Worm (Caenorhabditis elegans) whole organism, L3 larva: Measurements from ENCODE around the gene F15H10.12.

Experiments used
- R02D3.7 ChIP-seq: fragments of 150-350 bp; optimal IDR thresholded peaks from 2 replicates; lab custom pipeline; 2014; ENCODE audit warnings: missing biosample characterization, missing genetic modification characterization
- ZK546.5 ChIP-seq: sonication (generic microtip); optimal IDR thresholded peaks from 2 replicates; lab custom pipeline; 2017; ENCODE audit warnings: missing biosample characterization, missing genetic modification characterization
- ama-1 ChIP-seq: fragments of 150-350 bp; optimal IDR thresholded peaks from 2 replicates; lab custom pipeline; 2018
- ceh-16 ChIP-seq: sonication (generic microtip); optimal IDR thresholded peaks from 2 replicates; lab custom pipeline; 2017; ENCODE audit warnings: missing biosample characterization, missing genetic modification characterization
- ceh-28 ChIP-seq: fragments of 150-350 bp; optimal IDR thresholded peaks from 2 replicates; lab custom pipeline; 2014; ENCODE audit warnings: missing biosample characterization, missing genetic modification reagents, missing genetic modification characterization
- ceh-82 ChIP-seq: fragments of 150-350 bp; optimal IDR thresholded peaks from 2 replicates; lab custom pipeline; 2014; ENCODE audit warnings: missing biosample characterization, missing genetic modification characterization
- ceh-9 ChIP-seq: sonication (generic microtip); optimal IDR thresholded peaks from 2 replicates; lab custom pipeline; 2018; ENCODE audit warnings: missing biosample characterization, missing genetic modification characterization
- daf-12 ChIP-seq: fragments of 150-350 bp; optimal IDR thresholded peaks from 2 replicates; lab custom pipeline; 2014; ENCODE audit warnings: missing biosample characterization, missing genetic modification reagents, missing genetic modification characterization
- egl-27 ChIP-seq: sonication (generic microtip); optimal IDR thresholded peaks from 4 replicates; lab custom pipeline; 2017; ENCODE audit warnings: missing biosample characterization, missing genetic modification reagents, missing genetic modification characterization
- elt-1 ChIP-seq: fragments of 150-350 bp; optimal IDR thresholded peaks from 2 replicates; lab custom pipeline; 2014; ENCODE audit warnings: missing biosample characterization, missing genetic modification characterization
- elt-2 ChIP-seq: sonication (generic microtip); optimal IDR thresholded peaks from 2 replicates; lab custom pipeline; 2016; ENCODE audit warnings: missing genetic modification reagents, mild to moderate bottlenecking, missing genetic modification characterization, missing compliant biosample characterization
- fkh-10 ChIP-seq: sonication (generic microtip); optimal IDR thresholded peaks from 2 replicates; lab custom pipeline; 2017; ENCODE audit warnings: missing biosample characterization, missing genetic modification reagents, missing genetic modification characterization
- fkh-2 ChIP-seq: fragments of 150-350 bp; optimal IDR thresholded peaks from 2 replicates; lab custom pipeline; 2014; ENCODE audit warnings: missing biosample characterization, missing genetic modification reagents, missing genetic modification characterization
- fos-1 ChIP-seq: fragments of 150-350 bp; optimal IDR thresholded peaks from 2 replicates; lab custom pipeline; 2014; ENCODE audit warnings: missing biosample characterization, missing genetic modification characterization
- hmg-11 ChIP-seq: sonication (generic microtip); optimal IDR thresholded peaks from 2 replicates; lab custom pipeline; 2016; ENCODE audit warnings: missing genetic modification characterization, missing compliant biosample characterization
- lin-15B ChIP-seq: fragments of 150-350 bp; optimal IDR thresholded peaks from 2 replicates; lab custom pipeline; 2014; ENCODE audit warnings: missing biosample characterization, missing genetic modification characterization
- lin-39 ChIP-seq: fragments of 150-350 bp; optimal IDR thresholded peaks from 2 replicates; lab custom pipeline; 2018; ENCODE audit warnings: missing biosample characterization, missing genetic modification reagents, missing genetic modification characterization
- lsy-12 ChIP-seq: sonication (generic microtip); optimal IDR thresholded peaks from 2 replicates; lab custom pipeline; 2016; ENCODE audit warnings: mild to moderate bottlenecking, missing genetic modification characterization, missing compliant biosample characterization
- mdl-1 ChIP-seq: fragments of 150-350 bp; optimal IDR thresholded peaks from 2 replicates; lab custom pipeline; 2014; ENCODE audit warnings: missing biosample characterization, missing genetic modification characterization
- nfya-1 ChIP-seq: sonication (generic microtip); optimal IDR thresholded peaks from 2 replicates; lab custom pipeline; 2017; ENCODE audit warnings: missing genetic modification characterization, mild to moderate bottlenecking, missing compliant biosample characterization, antibody characterized with exemption, moderate library complexity; ENCODE audit not compliant: insufficient read depth
- nhr-11 ChIP-seq: fragments of 150-350 bp; optimal IDR thresholded peaks from 2 replicates; lab custom pipeline; 2014; ENCODE audit warnings: missing biosample characterization, missing genetic modification characterization
- nhr-12 ChIP-seq: fragments of 150-350 bp; optimal IDR thresholded peaks from 2 replicates; lab custom pipeline; 2014; ENCODE audit warnings: missing biosample characterization, missing genetic modification characterization
- nhr-23 ChIP-seq: fragments of 150-350 bp; optimal IDR thresholded peaks from 2 replicates; lab custom pipeline; 2014; ENCODE audit warnings: missing biosample characterization, missing genetic modification reagents, missing genetic modification characterization
- nhr-237 ChIP-seq: fragments of 150-350 bp; optimal IDR thresholded peaks from 2 replicates; lab custom pipeline; 2014; ENCODE audit warnings: missing biosample characterization, missing genetic modification characterization
- nhr-25 ChIP-seq: sonication (generic microtip); optimal IDR thresholded peaks from 2 replicates; lab custom pipeline; 2017; ENCODE audit warnings: missing biosample characterization, missing genetic modification characterization
- nhr-28 ChIP-seq: fragments of 150-350 bp; optimal IDR thresholded peaks from 2 replicates; lab custom pipeline; 2014; ENCODE audit warnings: missing biosample characterization, missing genetic modification characterization
- nhr-43 ChIP-seq: sonication (generic microtip); optimal IDR thresholded peaks from 2 replicates; lab custom pipeline; 2016; ENCODE audit warnings: mild to moderate bottlenecking, missing genetic modification characterization, missing compliant biosample characterization; ENCODE audit not compliant: poor library complexity, severe bottlenecking
- nhr-76 ChIP-seq: fragments of 150-350 bp; sonication (generic microtip); optimal IDR thresholded peaks from 5 replicates; lab custom pipeline; 2014; ENCODE audit warnings: missing biosample characterization, missing genetic modification characterization
- nhr-77 ChIP-seq: fragments of 150-350 bp; optimal IDR thresholded peaks from 2 replicates; lab custom pipeline; 2014; ENCODE audit warnings: missing biosample characterization, missing genetic modification characterization
- pha-4 ChIP-seq: fragments of 150-350 bp; optimal IDR thresholded peaks from 2 replicates; lab custom pipeline; 2014; ENCODE audit warnings: missing biosample characterization, missing genetic modification reagents, missing genetic modification characterization
- pqm-1 ChIP-seq: fragments of 150-350 bp; optimal IDR thresholded peaks from 2 replicates; lab custom pipeline; 2017; ENCODE audit warnings: missing biosample characterization, missing genetic modification characterization, inconsistent platforms
- sea-2 ChIP-seq: fragments of 150-350 bp; sonication (generic microtip); optimal IDR thresholded peaks from 4 replicates; lab custom pipeline; 2014; ENCODE audit warnings: missing biosample characterization, missing genetic modification reagents, missing genetic modification characterization
- skn-1 ChIP-seq: fragments of 150-350 bp; optimal IDR thresholded peaks from 2 replicates; lab custom pipeline; 2014; ENCODE audit warnings: missing biosample characterization, missing genetic modification characterization
- snpc-4 ChIP-seq: fragments of 150-350 bp; optimal IDR thresholded peaks from 2 replicates; lab custom pipeline; 2014; ENCODE audit warnings: missing biosample characterization, missing genetic modification characterization
- tbx-2 ChIP-seq: sonication (generic microtip); optimal IDR thresholded peaks from 2 replicates; lab custom pipeline; 2016; ENCODE audit warnings: mild to moderate bottlenecking, missing genetic modification characterization, missing compliant biosample characterization
- unc-62 ChIP-seq: fragments of 150-350 bp; sonication (generic microtip); optimal IDR thresholded peaks from 4 replicates; lab custom pipeline; 2014; ENCODE audit warnings: missing biosample characterization, missing genetic modification reagents, missing genetic modification characterization
- ztf-11 ChIP-seq: fragments of 150-350 bp; optimal IDR thresholded peaks from 2 replicates; lab custom pipeline; 2014; ENCODE audit warnings: missing biosample characterization, missing genetic modification characterization
- ztf-4 ChIP-seq: fragments of 150-350 bp; optimal IDR thresholded peaks from 2 replicates; lab custom pipeline; 2014; ENCODE audit warnings: missing biosample characterization, missing genetic modification characterization

F15H10.12 gene

DNA sequence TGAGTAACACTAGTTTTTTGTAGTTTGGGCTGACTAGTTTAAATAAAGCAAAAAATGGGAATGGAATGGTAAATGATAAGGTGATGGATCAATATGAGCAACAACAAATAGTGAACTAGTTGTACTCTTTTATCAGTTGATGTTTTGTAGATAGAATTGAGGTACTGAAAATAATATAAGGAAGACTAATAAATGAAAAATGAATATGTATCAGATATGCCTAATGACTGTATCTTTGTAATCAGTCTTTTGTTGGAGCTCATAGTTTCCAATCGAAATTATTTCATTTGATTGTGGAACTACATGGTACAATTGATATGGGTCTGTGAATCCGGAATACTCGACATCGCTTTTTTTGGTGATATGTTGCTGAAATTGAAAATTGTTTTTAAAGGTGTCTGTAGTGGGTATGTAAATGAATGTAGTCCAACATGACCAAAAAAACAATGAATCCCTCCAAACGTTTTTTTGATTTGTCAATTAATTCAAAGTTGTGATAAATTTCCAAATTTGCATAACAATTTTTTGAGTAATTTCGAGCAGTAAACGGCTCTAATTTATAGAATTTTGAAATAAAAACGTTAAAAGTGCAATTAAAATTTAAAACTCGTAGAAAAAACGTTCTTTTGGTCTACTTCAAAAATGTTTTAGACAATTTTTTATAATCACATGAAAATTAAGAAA, at the start of gene F15H10.12:
Gene F15H10.12 (minus strand): TSS at position 51 of the 684 bp plus-strand sequence.
- TF ChIP-seq lsy-12 (tag; lab: Kevin White, UChicago) (no peak), ztf-11 (no peak), nhr-25 (tag; lab: Kevin White, UChicago) (no peak), nhr-12 (tag; lab: Kevin White, UChicago) (no peak), nhr-23 (tag; lab: Kevin White, UChicago) (no peak), nhr-11 (no peak)

DNA sequence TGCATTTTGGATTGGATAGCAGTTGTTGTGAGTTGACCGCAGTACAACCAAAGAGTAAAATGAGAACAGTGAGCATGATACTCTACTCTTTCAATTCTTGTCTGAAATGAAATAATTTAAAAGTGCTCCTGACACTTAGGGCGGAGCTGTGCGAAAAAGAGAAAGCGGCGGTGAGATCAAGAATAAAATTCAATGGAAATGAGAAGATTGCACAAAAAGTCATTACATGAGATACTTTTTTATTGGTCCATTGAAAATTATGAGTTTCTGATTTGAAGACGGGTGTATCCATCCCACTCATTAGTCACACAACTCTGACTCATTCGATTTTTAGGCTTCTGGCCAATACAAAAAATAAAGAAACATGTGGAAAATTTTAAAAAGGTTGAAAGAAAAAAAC, 47.4 kb upstream of the F15H10.12 start, which contains the start of gene F22E12.1:
Gene F22E12.1 (minus strand): TSS at position 101 of the 400 bp plus-strand sequence.
- TF ChIP-seq snpc-4 = no peak
- TF ChIP-seq ceh-28 = no peak
- no peak for TF ChIP-seq lin-39 (tag; lab: Kevin White, UChicago)
- no peak for TF ChIP-seq pha-4
- TF ChIP-seq ceh-16 (tag; lab: Kevin White, UChicago) = no peak
- TF ChIP-seq nhr-28 (tag; lab: Kevin White, UChicago) = no peak
- no peak for TF ChIP-seq sea-2 (GFP tag; lab: Kevin White, UChicago)
- TF ChIP-seq pqm-1 (tag; lab: Kevin White, UChicago) = no peak
- no peak for TF ChIP-seq nhr-77 (tag; lab: Kevin White, UChicago)
- TF ChIP-seq tbx-2 (tag; lab: Kevin White, UChicago) = no peak
- TF ChIP-seq nhr-11 = no peak
- TF ChIP-seq lin-15B (tag; lab: Kevin White, UChicago) = no peak
- no peak for TF ChIP-seq fos-1 (tag; lab: Kevin White, UChicago)
- no peak for TF ChIP-seq ztf-4 (tag; lab: Kevin White, UChicago)
- TF ChIP-seq ztf-11 = no peak
- TF ChIP-seq, all 47 proteins: peak for 0

DNA sequence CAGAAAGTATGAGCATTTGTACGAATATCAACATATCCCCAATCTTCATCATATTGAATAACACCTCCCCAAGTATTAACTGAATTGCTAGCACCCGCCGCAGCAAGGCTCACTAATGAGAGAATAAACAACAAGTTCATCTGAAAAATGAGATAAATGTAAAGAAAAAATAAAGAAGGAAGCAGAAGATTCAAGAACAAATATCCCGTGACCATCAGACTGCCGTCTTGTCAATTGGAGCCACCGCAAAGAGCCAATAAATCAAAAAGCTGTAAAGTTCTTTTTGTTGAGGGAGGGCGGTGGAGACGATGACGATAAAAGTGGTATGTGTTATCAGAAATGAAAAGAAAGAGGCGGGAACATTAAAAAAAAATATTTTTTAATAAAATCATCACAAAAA, 43.6 kb upstream of the F15H10.12 start, which contains the start of gene Y32F6A.5:
Gene Y32F6A.5 (minus strand): TSS at position 140 of the 400 bp plus-strand sequence.
- peak; percentile 32 for TF ChIP-seq nfya-1 (tag; lab: Kevin White, UChicago)
- TF ChIP-seq mdl-1 = no peak
- TF ChIP-seq, all 47 proteins: peak for 1

DNA sequence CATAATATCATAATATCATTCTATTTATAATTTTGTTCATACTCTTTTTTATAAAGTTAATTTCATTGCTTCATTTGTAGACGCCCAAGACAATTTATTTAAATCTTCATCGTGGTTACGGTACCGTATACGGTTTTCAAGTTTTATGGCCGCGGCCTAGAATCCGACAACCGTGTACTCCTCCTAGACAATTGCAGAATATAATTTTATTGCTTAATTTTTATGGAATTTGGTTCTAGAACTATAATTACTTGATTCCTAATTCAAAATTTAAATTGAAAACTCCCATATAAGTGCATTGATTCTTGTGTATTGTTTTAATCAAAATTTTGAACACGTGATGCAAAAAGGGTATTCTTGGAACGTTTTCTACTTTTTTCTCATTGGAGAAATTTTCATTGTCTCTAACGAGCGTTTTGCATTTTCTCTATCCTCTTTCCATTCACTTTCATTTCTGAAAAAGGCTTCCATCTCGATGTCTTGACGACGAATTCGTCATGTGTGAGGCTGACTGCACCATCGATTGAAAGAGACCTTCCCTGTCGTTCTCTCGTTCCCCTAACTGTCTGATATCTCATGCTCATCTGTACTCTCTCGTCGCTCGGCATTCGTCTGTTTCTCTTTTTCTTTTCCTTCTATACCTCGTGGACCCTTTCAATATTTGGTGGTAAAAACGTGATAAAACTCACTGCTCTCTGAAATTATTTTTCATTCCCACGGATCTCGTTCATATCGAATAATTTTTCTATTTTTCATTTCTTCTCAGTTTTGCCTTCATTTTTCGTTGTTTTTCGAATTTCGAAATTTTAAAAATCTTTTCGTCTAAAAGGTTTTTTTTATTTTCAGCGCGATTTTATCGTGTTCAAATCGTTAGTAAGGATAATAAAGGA, 31.5 kb upstream of the F15H10.12 start, which contains the start of gene pap-1:
Gene pap-1 (plus strand): TSS at position 840 of the 890 bp plus-strand sequence.
- TF ChIP-seq nhr-237 (tag; lab: Kevin White, UChicago) (no peak), fkh-2 (no peak), hmg-11 (tag; lab: Kevin White, UChicago) (peak; percentile 60), elt-1 (tag; lab: Kevin White, UChicago) (no peak), pha-4 (peak; percentile 3), fos-1 (tag; lab: Kevin White, UChicago) (no peak), ama-1 (no peak), ztf-11 (no peak), daf-12 (tag; lab: Kevin White, UChicago) (no peak), nhr-77 (tag; lab: Kevin White, UChicago) (no peak), ZK546.5 (tag; lab: Kevin White, UChicago) (no peak), fkh-10 (no peak), nhr-11 (no peak), nhr-23 (tag; lab: Kevin White, UChicago) (no peak), mdl-1 (no peak), lin-39 (tag; lab: Kevin White, UChicago) (no peak), sea-2 (GFP tag; lab: Kevin White, UChicago) (no peak), ceh-9 (no peak), nfya-1 (tag; lab: Kevin White, UChicago) (peak; percentile 49), unc-62 (GFP tag; lab: Kevin White, UChicago) (no peak), egl-27 (tag; lab: Kevin White, UChicago) (no peak), nhr-76 (no peak), ceh-82 (tag; lab: Kevin White, UChicago) (no peak), ceh-28 (peak; percentile 76), elt-2 (peak; percentile 21), skn-1 (tag; lab: Kevin White, UChicago) (no peak), nhr-28 (tag; lab: Kevin White, UChicago) (no peak), pqm-1 (tag; lab: Kevin White, UChicago) (no peak), snpc-4 (no peak), ceh-16 (tag; lab: Kevin White, UChicago) (no peak), R02D3.7 (tag; lab: Kevin White, UChicago) (no peak), lin-15B (tag; lab: Kevin White, UChicago) (peak; percentile 1), nhr-43 (tag; lab: Kevin White, UChicago) (peak; percentile 15), tbx-2 (tag; lab: Kevin White, UChicago) (no peak)
- TF ChIP-seq, all 47 proteins: peak for 7
